Fruit fly (Drosophila melanogaster): Measurements from ENCODE around the gene Tim9a.

Gene Tim9a

dm6 chrX:13384583-13385342, at the start of gene Tim9a, which contains the start of gene Rbp1-like (continued):
- no peak for TF ChIP-seq Hand (GFP tag; optimal IDR thresholded peaks at IDR 0.05)
- TF ChIP-seq CG13296 (GFP tag; optimal IDR thresholded peaks at IDR 0.05) = peak; percentile 41
- TF ChIP-seq CG12104 (GFP tag; optimal IDR thresholded peaks at IDR 0.05) = peak; percentile 28
- TF ChIP-seq unpg (GFP tag; optimal IDR thresholded peaks at IDR 0.05) = no peak
- peak; percentile 79 for TF ChIP-seq knrl (GFP tag; IDR thresholded peaks at IDR 0.05; ENCODE audit: partially characterized antibody)
- peak; percentile 3 for TF ChIP-seq PHDP (tag; optimal IDR thresholded peaks at IDR 0.05)
- no peak for TF ChIP-seq Lpt (GFP tag; optimal IDR thresholded peaks at IDR 0.05)
- TF ChIP-seq Dp (GFP tag; optimal IDR thresholded peaks at IDR 0.05) = peak; percentile 47
- peak in 1 of 3 experiments; percentile 36 for TF ChIP-seq lola (GFP tag; optimal IDR thresholded peaks at IDR 0.05)
- TF ChIP-seq Sin3A (optimal IDR thresholded peaks at IDR 0.05) = peak; percentile 74
- TF ChIP-seq CG10959 (GFP tag; IDR thresholded peaks at IDR 0.05) = no peak
- TF ChIP-seq CG18011 (GFP tag; optimal IDR thresholded peaks at IDR 0.05) = peak; percentile 2
- TF ChIP-seq exex (tag; optimal IDR thresholded peaks at IDR 0.05) = peak; percentile 9
- TF ChIP-seq Dref (GFP tag; IDR thresholded peaks at IDR 0.05) = peak; percentile 67
- no peak for TF ChIP-seq CG2889 (GFP tag; IDR thresholded peaks at IDR 0.05)
- peak; percentile 30 for TF ChIP-seq CG13424 (tag; optimal IDR thresholded peaks at IDR 0.05)
- TF ChIP-seq CG18262 (tag; optimal IDR thresholded peaks at IDR 0.05) = peak; percentile 32
- TF ChIP-seq Doc3 (GFP tag; IDR thresholded peaks at IDR 0.05; ENCODE audit: partially characterized antibody) = peak; percentile 71
- no peak for TF ChIP-seq ab (GFP tag; optimal IDR thresholded peaks at IDR 0.05)
- TF ChIP-seq Ravus (GFP tag; IDR thresholded peaks at IDR 0.05) = no peak
- peak; percentile 13; the same call in 1 of the 2 replicates for TF ChIP-seq H2.0 (GFP tag; IDR thresholded peaks at IDR 0.05)
- TF ChIP-seq fd96Cb (tag; optimal IDR thresholded peaks at IDR 0.05) = no peak
- TF ChIP-seq Pdp1 (GFP tag; optimal IDR thresholded peaks at IDR 0.05) = peak in 1 of 2 experiments; percentile 64
- TF ChIP-seq CG17186 (GFP tag; optimal IDR thresholded peaks at IDR 0.05) = peak; percentile 77
- peak; percentile 28 for TF ChIP-seq CG10209 (GFP tag; optimal IDR thresholded peaks at IDR 0.05)
- peak; percentile 91 for TF ChIP-seq BEAF-32 (GFP tag; optimal IDR thresholded peaks at IDR 0.05)
- TF ChIP-seq CG18764 (GFP tag; optimal IDR thresholded peaks at IDR 0.05) = peak; percentile 26
- no peak for TF ChIP-seq Poxn (GFP tag; IDR thresholded peaks at IDR 0.05)
- peak; percentile 10; the same call in 1 of the 2 replicates for TF ChIP-seq ato (GFP tag; IDR thresholded peaks at IDR 0.05; ENCODE audit: partially characterized antibody)
- 0 out of 2 replicates have a peak, but pooled peaks have one; percentile 8 for TF ChIP-seq Ptx1 (GFP tag; IDR thresholded peaks at IDR 0.05)
- TF ChIP-seq Dfd (GFP tag; optimal IDR thresholded peaks at IDR 0.05) = no peak
- TF ChIP-seq CG3407 (GFP tag; optimal IDR thresholded peaks at IDR 0.05) = no peak
- TF ChIP-seq CG9876 (GFP tag; optimal IDR thresholded peaks at IDR 0.05) = no peak
- TF ChIP-seq pum (GFP tag; optimal IDR thresholded peaks at IDR 0.05) = no peak
- no peak for TF ChIP-seq CG33213 (GFP tag; optimal IDR thresholded peaks at IDR 0.05)
- no peak for TF ChIP-seq Side (GFP tag; optimal IDR thresholded peaks at IDR 0.05)
- TF ChIP-seq Sox100B (GFP tag; optimal IDR thresholded peaks at IDR 0.05) = peak; percentile 38
- TF ChIP-seq C15 (GFP tag; IDR thresholded peaks at IDR 0.05) = no peak
- peak; percentile 69 for TF ChIP-seq CG14860 (GFP tag; IDR thresholded peaks at IDR 0.05; ENCODE audit: partially characterized antibody)
- TF ChIP-seq CG8290 (GFP tag; optimal IDR thresholded peaks at IDR 0.05) = peak; percentile 82
- peak in 1 of 2 experiments; percentile 43 for TF ChIP-seq CG8290 (tag; optimal IDR thresholded peaks at IDR 0.05)
- TF ChIP-seq Rfx (GFP tag; IDR thresholded peaks at IDR 0.05) = peak; percentile 56
- peak; percentile 65 for TF ChIP-seq CG9932 (GFP tag; IDR thresholded peaks at IDR 0.05)
- TF ChIP-seq lab (GFP tag; optimal IDR thresholded peaks at IDR 0.05) = peak; percentile 52
- TF ChIP-seq CG12659 (GFP tag; optimal IDR thresholded peaks at IDR 0.05) = peak; percentile 83
- no peak for TF ChIP-seq CG12299 (tag; optimal IDR thresholded peaks at IDR 0.05)
- TF ChIP-seq CG34422 (GFP tag; IDR thresholded peaks at IDR 0.05) = no peak
- no peak for TF ChIP-seq ase (GFP tag; IDR thresholded peaks at IDR 0.05)
- TF ChIP-seq CG17568 (GFP tag; optimal IDR thresholded peaks at IDR 0.05) = no peak
